Worm (Caenorhabditis elegans): ENCODE measurements around the gene Y66D12A.1.

Y66D12A.1 gene

DNA sequence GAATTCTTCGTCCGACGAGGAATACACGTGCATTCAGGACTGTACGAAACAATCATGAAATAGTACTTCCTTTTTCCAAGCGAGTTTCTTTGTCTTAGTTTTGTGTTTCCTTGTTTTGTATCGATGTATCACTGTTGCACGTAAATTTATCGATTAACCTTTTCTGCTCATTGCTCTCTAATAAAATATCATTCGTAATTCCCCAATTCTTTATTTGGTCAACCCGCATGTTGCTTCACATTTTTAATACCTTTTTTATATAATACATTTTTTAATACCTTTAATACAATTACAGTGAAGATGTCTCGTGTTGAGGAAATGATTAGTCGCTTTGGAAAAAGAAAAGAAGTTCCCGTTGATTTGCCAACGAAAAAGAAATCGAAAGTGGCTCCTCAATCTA lies at the start of gene Y66D12A.1:
Gene Y66D12A.1 (plus strand): TSS at position 301 of the 400 bp plus-strand sequence.
- no peak for TF ChIP-seq ama-1 (optimal IDR thresholded peaks at IDR 0.05)
- no peak for TF ChIP-seq hnd-1 (tag; optimal IDR thresholded peaks at IDR 0.05)
- no peak for TF ChIP-seq hmbx-1 (tag; optimal IDR thresholded peaks at IDR 0.05)
- TF ChIP-seq flt-1 (GFP tag; IDR thresholded peaks at IDR 0.05), result no peak
- TF ChIP-seq hmg-4 (GFP tag; optimal IDR thresholded peaks at IDR 0.05), result no peak
- TF ChIP-seq ceh-36 (tag; optimal IDR thresholded peaks at IDR 0.05), result no peak
- TF ChIP-seq tbx-37 (GFP tag; conservative IDR thresholded peaks at IDR 0.05), result no peak
- TF ChIP-seq tbx-11 (GFP tag; IDR thresholded peaks at IDR 0.05), result no peak
- TF ChIP-seq sea-1 (GFP tag; conservative IDR thresholded peaks at IDR 0.05), result no peak
- TF ChIP-seq ceh-13 (GFP tag; optimal IDR thresholded peaks at IDR 0.05), result no peak
- no peak for TF ChIP-seq aly-1 (tag; optimal IDR thresholded peaks at IDR 0.05)

- no peak for TF ChIP-seq B0310.2 (tag; optimal IDR thresholded peaks at IDR 0.05)
Observed at ce11 chrIII:11558251-11558650, 49.7 kb upstream of the Y66D12A.1 start.

ce11 chrIII:11559677-11560076 lies 48.3 kb upstream of the Y66D12A.1 start:
- TF ChIP-seq aly-1 (tag; optimal IDR thresholded peaks at IDR 0.05) (no peak), B0310.2 (tag; optimal IDR thresholded peaks at IDR 0.05) (no peak), scrt-1 (GFP tag; IDR thresholded peaks at IDR 0.05) (no peak), flt-1 (GFP tag; IDR thresholded peaks at IDR 0.05) (no peak), pes-1 (GFP tag; IDR thresholded peaks at IDR 0.05) (no peak), tbx-37 (GFP tag; conservative IDR thresholded peaks at IDR 0.05) (no peak), tra-4 (tag; optimal IDR thresholded peaks at IDR 0.05) (no peak), ets-7 (tag; optimal IDR thresholded peaks at IDR 0.05) (no peak), ama-1 (optimal IDR thresholded peaks at IDR 0.05) (no peak)

DNA sequence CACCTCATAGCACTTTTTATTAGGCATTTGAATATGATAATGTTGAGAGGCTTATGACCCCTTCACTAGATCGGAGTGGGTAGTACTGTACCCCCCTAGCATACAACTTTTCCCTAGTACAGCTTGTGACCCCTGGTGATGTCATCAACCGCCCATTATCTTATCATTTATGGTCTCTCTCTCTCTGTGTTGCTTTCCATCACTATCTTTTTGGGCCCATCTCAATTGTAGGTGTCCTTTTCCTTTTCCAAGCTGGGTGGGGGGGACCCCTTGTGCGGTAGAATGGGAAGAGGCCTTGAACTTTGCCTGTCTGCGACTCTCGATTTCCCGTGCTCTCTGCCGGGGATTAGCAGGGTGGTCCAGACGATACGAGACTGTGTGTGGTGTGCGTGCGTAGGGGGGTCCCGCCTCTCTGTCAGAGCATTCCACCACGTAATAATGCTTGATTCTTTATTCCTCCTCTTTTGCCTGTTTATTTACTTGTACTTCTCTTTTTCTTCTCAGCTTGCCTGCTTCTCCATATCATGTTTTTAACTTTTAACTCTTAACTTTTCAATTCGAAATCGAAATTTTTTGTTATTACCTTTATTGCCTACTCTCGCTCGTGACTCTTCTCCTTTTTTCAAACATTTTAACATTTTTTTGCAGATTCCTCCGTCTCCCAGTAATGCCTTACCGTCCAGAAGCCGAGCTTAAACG lies 47.3 kb upstream of the Y66D12A.1 start, which contains the start of gene ztf-29:
Gene ztf-29 (plus strand): TSS at position 649 of the 699 bp plus-strand sequence.
- TF ChIP-seq pes-1 (GFP tag; IDR thresholded peaks at IDR 0.05), result no peak
- peak; percentile 74 for TF ChIP-seq ceh-36 (tag; optimal IDR thresholded peaks at IDR 0.05)
- TF ChIP-seq ama-1 (optimal IDR thresholded peaks at IDR 0.05), result no peak

DNA sequence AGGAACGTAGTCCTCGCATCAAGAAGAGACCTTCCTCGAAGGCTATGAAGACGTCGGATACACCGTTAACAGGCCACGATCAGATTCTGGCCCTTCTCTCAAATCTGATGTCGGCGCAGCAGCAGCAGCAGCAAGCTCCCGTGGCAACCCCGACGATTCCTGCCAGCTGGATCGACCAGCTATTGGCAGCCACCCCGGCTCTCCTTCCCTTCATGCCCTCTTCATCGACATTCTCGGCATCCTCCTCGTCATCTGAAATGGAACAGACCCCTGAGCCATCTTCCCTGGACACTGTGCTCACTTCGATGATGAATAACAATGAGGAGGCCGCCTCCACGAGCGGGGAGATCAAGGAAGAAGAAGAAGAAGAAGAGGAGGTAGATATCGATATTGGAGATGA lies 46.4 kb upstream of the Y66D12A.1 start:
- TF ChIP-seq hmg-4 (GFP tag; optimal IDR thresholded peaks at IDR 0.05) (no peak), tbx-11 (GFP tag; IDR thresholded peaks at IDR 0.05) (no peak), hmbx-1 (tag; optimal IDR thresholded peaks at IDR 0.05) (no peak), hnd-1 (tag; optimal IDR thresholded peaks at IDR 0.05) (no peak), tra-4 (tag; optimal IDR thresholded peaks at IDR 0.05) (no peak), ceh-36 (tag; optimal IDR thresholded peaks at IDR 0.05) (no peak), ets-7 (tag; optimal IDR thresholded peaks at IDR 0.05) (no peak), ceh-13 (GFP tag; optimal IDR thresholded peaks at IDR 0.05) (no peak), aly-1 (tag; optimal IDR thresholded peaks at IDR 0.05) (no peak), flt-1 (GFP tag; IDR thresholded peaks at IDR 0.05) (no peak), scrt-1 (GFP tag; IDR thresholded peaks at IDR 0.05) (no peak), ama-1 (optimal IDR thresholded peaks at IDR 0.05) (no peak), B0310.2 (tag; optimal IDR thresholded peaks at IDR 0.05) (no peak), tbx-37 (GFP tag; conservative IDR thresholded peaks at IDR 0.05) (no peak)

DNA sequence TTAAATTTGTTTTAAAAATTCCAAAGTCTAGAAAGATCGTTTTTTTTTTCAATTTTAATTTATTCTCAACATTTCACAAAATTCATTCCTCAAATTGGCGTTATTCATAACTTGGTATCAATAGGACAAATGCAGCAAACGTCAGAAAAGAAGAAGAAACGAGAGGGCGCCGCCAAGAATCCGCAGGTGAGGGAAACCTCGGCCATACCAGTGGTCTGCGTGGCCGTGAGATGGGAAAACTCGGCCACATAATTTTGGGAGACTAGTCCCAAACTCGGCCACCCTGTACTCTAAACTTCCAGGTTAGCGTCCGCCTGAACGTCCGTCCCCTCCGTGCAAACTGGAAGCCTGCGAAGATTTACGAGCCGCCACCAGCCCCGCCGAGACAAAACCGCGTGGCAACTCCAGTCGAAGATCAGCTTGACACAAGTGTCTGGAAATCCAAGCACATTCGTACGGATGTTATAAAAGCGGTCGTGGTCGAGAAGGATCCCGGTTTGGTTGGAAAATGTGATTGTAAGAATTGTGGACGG lies 44.5 kb upstream of the Y66D12A.1 start, which contains the start of gene Y66D12A.11:
Gene Y66D12A.11 (plus strand): TSS at position 51 of the 533 bp plus-strand sequence.
- TF ChIP-seq tbx-11 (GFP tag; IDR thresholded peaks at IDR 0.05) (no peak), B0310.2 (tag; optimal IDR thresholded peaks at IDR 0.05) (no peak), ceh-36 (tag; optimal IDR thresholded peaks at IDR 0.05) (no peak), sea-1 (GFP tag; conservative IDR thresholded peaks at IDR 0.05) (no peak), tra-4 (tag; optimal IDR thresholded peaks at IDR 0.05) (no peak), tbx-37 (GFP tag; conservative IDR thresholded peaks at IDR 0.05) (no peak), hmg-4 (GFP tag; optimal IDR thresholded peaks at IDR 0.05) (no peak), hnd-1 (tag; optimal IDR thresholded peaks at IDR 0.05) (no peak)

DNA sequence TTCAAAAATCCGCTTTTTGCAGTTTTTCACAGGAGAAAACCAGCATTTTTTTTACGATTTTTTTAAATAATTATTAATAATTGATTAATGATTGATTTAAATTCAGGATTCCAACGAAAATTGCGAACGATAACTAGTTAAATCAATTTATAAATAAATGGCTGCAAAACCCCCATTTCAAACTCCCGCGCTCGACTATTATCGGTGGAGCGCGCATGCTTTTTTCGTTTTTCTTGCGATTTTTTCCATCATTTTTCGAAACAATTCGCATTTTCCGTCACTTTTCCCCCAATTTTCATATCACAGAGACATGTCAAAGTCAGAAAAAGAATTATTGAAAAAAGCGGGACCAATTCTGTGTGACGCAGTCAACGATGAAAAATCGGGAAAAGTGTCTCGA lies 42.4 kb upstream of the Y66D12A.1 start, which contains the start of gene Y66D12A.10:
Gene Y66D12A.10 (plus strand): TSS at position 273 of the 400 bp plus-strand sequence.
- TF ChIP-seq tbx-11 (GFP tag; IDR thresholded peaks at IDR 0.05) (no peak), F13C5.2 (tag; optimal IDR thresholded peaks at IDR 0.05) (peak; percentile 43)

- TF ChIP-seq ceh-36 (tag; optimal IDR thresholded peaks at IDR 0.05) (no peak), flt-1 (GFP tag; IDR thresholded peaks at IDR 0.05) (no peak), F13C5.2 (tag; optimal IDR thresholded peaks at IDR 0.05) (no peak), ceh-13 (GFP tag; optimal IDR thresholded peaks at IDR 0.05) (no peak), tbx-11 (GFP tag; IDR thresholded peaks at IDR 0.05) (no peak), tbx-37 (GFP tag; conservative IDR thresholded peaks at IDR 0.05) (no peak), pes-1 (GFP tag; IDR thresholded peaks at IDR 0.05) (no peak), ets-7 (tag; optimal IDR thresholded peaks at IDR 0.05) (no peak), scrt-1 (GFP tag; IDR thresholded peaks at IDR 0.05) (no peak), aly-1 (tag; optimal IDR thresholded peaks at IDR 0.05) (no peak), hmg-4 (GFP tag; optimal IDR thresholded peaks at IDR 0.05) (no peak), tra-4 (tag; optimal IDR thresholded peaks at IDR 0.05) (no peak), hmbx-1 (tag; optimal IDR thresholded peaks at IDR 0.05) (no peak), hnd-1 (tag; optimal IDR thresholded peaks at IDR 0.05) (no peak), sea-1 (GFP tag; conservative IDR thresholded peaks at IDR 0.05) (no peak), B0310.2 (tag; optimal IDR thresholded peaks at IDR 0.05) (no peak), ama-1 (optimal IDR thresholded peaks at IDR 0.05) (no peak)
Observed at ce11 chrIII:11567837-11568236, 40.1 kb upstream of the Y66D12A.1 start, which contains the start of gene psme-3. TSS of gene psme-3 (plus strand) at chrIII:11568137.

Measured in whole organism, early embryonic.